Fruit fly (Drosophila melanogaster) whole organism, embryonic: ENCODE results near the gene CG9717.

ENCODE experiments used
- C15 ChIP-seq: fragments of 200-800 bp; sonication (Bioruptor generic); IDR thresholded peaks from 3 replicates; pipeline ENCODE4 v1.3.6; 2022; ENCODE audit warnings: missing biosample characterization, missing genetic modification characterization
- CG10274 ChIP-seq: fragments of 200-800 bp; sonication (Bioruptor generic); optimal IDR thresholded peaks from 3 replicates; lab custom pipeline; 2017; ENCODE audit warnings: missing biosample characterization, mild to moderate bottlenecking, missing genetic modification characterization
- CG11398 ChIP-seq: fragments of 200-800 bp; sonication (Bioruptor generic); optimal IDR thresholded peaks from 2 replicates; lab custom pipeline; 2016; ENCODE audit warnings: missing biosample characterization, missing genetic modification characterization
- CG12942 ChIP-seq: fragments of 200-800 bp; sonication (Bioruptor generic); optimal IDR thresholded peaks from 3 replicates; lab custom pipeline; 2016; ENCODE audit warnings: missing biosample characterization, missing genetic modification characterization
- CG13287 ChIP-seq: fragments of 200-800 bp; sonication (Bioruptor generic); IDR thresholded peaks from 2 replicates; pipeline ENCODE4 v1.3.6; 2022; ENCODE audit warnings: missing biosample characterization, missing genetic modification characterization; ENCODE audit not compliant: partially characterized antibody
- CG16863 ChIP-seq: fragments of 200-800 bp; sonication (Bioruptor generic); optimal IDR thresholded peaks from 3 replicates; lab custom pipeline; 2016; ENCODE audit warnings: missing biosample characterization, missing genetic modification characterization
- CG17186 ChIP-seq: fragments of 200-800 bp; sonication (Bioruptor generic); optimal IDR thresholded peaks from 3 replicates; lab custom pipeline; 2017; ENCODE audit warnings: missing biosample characterization, missing genetic modification reagents, missing genetic modification characterization
- CG17328 ChIP-seq: fragments of 200-800 bp; sonication (Bioruptor generic); IDR thresholded peaks from 2 replicates; pipeline ENCODE4 v1.3.6; 2022; ENCODE audit warnings: missing biosample characterization, missing genetic modification characterization
- CG31441 ChIP-seq: fragments of 200-800 bp; sonication (Bioruptor generic); IDR thresholded peaks from 2 replicates; pipeline ENCODE4 v1.3.6; 2022; ENCODE audit warnings: missing biosample characterization, missing genetic modification characterization
- CG33557 ChIP-seq: fragments of 200-800 bp; sonication (Bioruptor generic); optimal IDR thresholded peaks from 2 replicates; lab custom pipeline; 2019; ENCODE audit warnings: missing biosample characterization, mild to moderate bottlenecking, missing genetic modification characterization, moderate library complexity
- CG4404 ChIP-seq: fragments of 200-800 bp; sonication (Bioruptor generic); IDR thresholded peaks from 2 replicates; pipeline ENCODE4 v1.3.6; 2022; ENCODE audit warnings: missing biosample characterization, missing genetic modification characterization
- CG7357 ChIP-seq: fragments of 200-800 bp; sonication (Bioruptor generic); IDR thresholded peaks from 3 replicates; pipeline ENCODE4 v1.3.6; 2022; ENCODE audit warnings: missing biosample characterization, missing genetic modification characterization
- CG7987 ChIP-seq: fragments of 200-800 bp; sonication (Bioruptor generic); optimal IDR thresholded peaks from 2 replicates; lab custom pipeline; 2018; ENCODE audit warnings: missing biosample characterization, mild to moderate bottlenecking, missing genetic modification characterization, moderate library complexity
- CG8388 ChIP-seq: fragments of 200-800 bp; sonication (Bioruptor generic); optimal IDR thresholded peaks from 2 replicates; lab custom pipeline; 2019; ENCODE audit warnings: missing biosample characterization, mild to moderate bottlenecking, missing genetic modification characterization, moderate library complexity
- CG9727 ChIP-seq: fragments of 200-800 bp; sonication (Bioruptor generic); optimal IDR thresholded peaks from 3 replicates; lab custom pipeline; 2017; ENCODE audit warnings: missing biosample characterization, mild to moderate bottlenecking, missing genetic modification characterization
- E2f1 ChIP-seq: fragments of 200-800 bp; sonication (Bioruptor generic); IDR thresholded peaks from 2 replicates; pipeline ENCODE4 v1.3.6; 2022; ENCODE audit warnings: missing biosample characterization, missing genetic modification characterization
- Fer2 ChIP-seq: fragments of 200-800 bp; sonication (Bioruptor generic); optimal IDR thresholded peaks from 2 replicates; lab custom pipeline; 2018; ENCODE audit warnings: missing biosample characterization, mild to moderate bottlenecking, missing genetic modification characterization, moderate library complexity
- Gsc ChIP-seq: fragments of 200-800 bp; sonication (Bioruptor generic); IDR thresholded peaks from 2 replicates; pipeline ENCODE4 v1.3.6; 2022; ENCODE audit warnings: missing biosample characterization, missing genetic modification characterization
- H2.0 ChIP-seq: fragments of 200-800 bp; sonication (Bioruptor generic); IDR thresholded peaks from 2 replicates; pipeline ENCODE4 v1.3.6; 2022; ENCODE audit warnings: missing biosample characterization, missing genetic modification characterization
- HLHmδ ChIP-seq: fragments of 200-800 bp; sonication (Bioruptor generic); optimal IDR thresholded peaks from 2 replicates; lab custom pipeline; 2018; ENCODE audit warnings: missing biosample characterization, mild to moderate bottlenecking, missing genetic modification characterization, moderate library complexity
- Hmx ChIP-seq: fragments of 200-800 bp; sonication (Bioruptor generic); optimal IDR thresholded peaks from 2 replicates; lab custom pipeline; 2016; ENCODE audit warnings: missing biosample characterization, missing genetic modification characterization
- Hsf ChIP-seq: fragments of 200-800 bp; sonication (Bioruptor generic); optimal IDR thresholded peaks from 3 replicates; lab custom pipeline; 2016; ENCODE audit warnings: missing biosample characterization, missing genetic modification characterization
- Kr ChIP-seq: fragments of 200-800 bp; sonication (Bioruptor generic); optimal IDR thresholded peaks from 2 replicates; lab custom pipeline; 2017; ENCODE audit warnings: missing biosample characterization, mild to moderate bottlenecking, missing genetic modification characterization
- Rx ChIP-seq: fragments of 200-800 bp; sonication (Bioruptor generic); IDR thresholded peaks from 2 replicates; pipeline ENCODE4 v1.3.6; 2022; ENCODE audit warnings: missing biosample characterization, missing genetic modification characterization
- Side ChIP-seq: fragments of 200-800 bp; sonication (Bioruptor generic); optimal IDR thresholded peaks from 2 replicates; lab custom pipeline; 2016; ENCODE audit warnings: missing biosample characterization, missing genetic modification characterization
- Spps ChIP-seq: fragments of 200-800 bp; sonication (Bioruptor generic); optimal IDR thresholded peaks from 2 replicates; lab custom pipeline; 2018; ENCODE audit warnings: missing biosample characterization, mild to moderate bottlenecking, missing genetic modification characterization
- Usf ChIP-seq: fragments of 200-800 bp; sonication (Bioruptor generic); optimal IDR thresholded peaks from 2 replicates; lab custom pipeline; 2017; ENCODE audit warnings: missing genotype, missing biosample characterization, missing genetic modification characterization
- Vsx1 ChIP-seq: fragments of 200-800 bp; sonication (Bioruptor generic); optimal IDR thresholded peaks from 2 replicates; lab custom pipeline; 2017; ENCODE audit warnings: missing biosample characterization, mild to moderate bottlenecking, missing genetic modification characterization, missing genetic modification reagents
- abd-A ChIP-seq: fragments of 200-800 bp; sonication (Bioruptor generic); optimal IDR thresholded peaks from 3 replicates; lab custom pipeline; 2019; ENCODE audit warnings: missing biosample characterization, mild to moderate bottlenecking, missing genetic modification characterization, moderate library complexity
- ato ChIP-seq: fragments of 200-800 bp; sonication (Bioruptor generic); IDR thresholded peaks from 2 replicates; pipeline ENCODE4 v1.3.6; 2022; ENCODE audit warnings: missing biosample characterization, missing genetic modification characterization; ENCODE audit not compliant: partially characterized antibody
- cg ChIP-seq: fragments of 200-800 bp; sonication (Bioruptor generic); optimal IDR thresholded peaks from 3 replicates; lab custom pipeline; 2019; ENCODE audit warnings: missing biosample characterization, mild to moderate bottlenecking, missing genetic modification characterization, moderate library complexity
- crc ChIP-seq: fragments of 200-800 bp; sonication (Bioruptor generic); optimal IDR thresholded peaks from 2 replicates; lab custom pipeline; 2016; ENCODE audit warnings: missing biosample characterization, missing genetic modification characterization
- gsb-n ChIP-seq: fragments of 200-800 bp; sonication (Bioruptor generic); optimal IDR thresholded peaks from 3 replicates; lab custom pipeline; 2018; ENCODE audit warnings: missing biosample characterization, mild to moderate bottlenecking, missing genetic modification characterization
- her ChIP-seq: fragments of 200-800 bp; sonication (Bioruptor generic); optimal IDR thresholded peaks from 2 replicates; lab custom pipeline; 2016; ENCODE audit warnings: missing biosample characterization, missing genetic modification characterization
- oc ChIP-seq: fragments of 200-800 bp; sonication (Bioruptor generic); optimal IDR thresholded peaks from 2 replicates; lab custom pipeline; 2018; ENCODE audit warnings: missing biosample characterization, mild to moderate bottlenecking, missing genetic modification characterization, moderate library complexity
- org-1 ChIP-seq: fragments of 200-800 bp; sonication (Bioruptor generic); optimal IDR thresholded peaks from 2 replicates; lab custom pipeline; 2017; ENCODE audit warnings: missing biosample characterization, missing genetic modification characterization
- otp ChIP-seq: fragments of 200-800 bp; sonication (Bioruptor generic); IDR thresholded peaks from 3 replicates; pipeline ENCODE4, ENCODE4 v1.3.6; 2022; ENCODE audit warnings: missing biosample characterization, missing genetic modification characterization
- p53 ChIP-seq: fragments of 200-800 bp; sonication (Bioruptor generic); optimal IDR thresholded peaks from 2 replicates; lab custom pipeline; 2016; ENCODE audit warnings: missing biosample characterization, missing genetic modification characterization
- prd ChIP-seq, 3 experiments: fragments of >200 bp in 2 of 3; fragments of 200-800 bp in 1 of 3; sonication (Bioruptor generic) in 1 of 3; optimal IDR thresholded peaks in 2 of 3; IDR thresholded peaks in 1 of 3; 2 replicates in 2 of 3; 3 replicates in 1 of 3; pipeline versions ENCODE4 v1.3.6 to Lab custom; 2017 to 2022; ENCODE audit warnings: missing biosample characterization in 1 of 3, missing genetic modification characterization in 1 of 3
- repo ChIP-seq: fragments of 200-800 bp; sonication (Bioruptor generic); optimal IDR thresholded peaks from 2 replicates; lab custom pipeline; 2016; ENCODE audit warnings: missing biosample characterization, missing genetic modification characterization
- run ChIP-seq: fragments of 200-800 bp; sonication (Bioruptor generic); optimal IDR thresholded peaks from 3 replicates; lab custom pipeline; 2018; ENCODE audit warnings: missing biosample characterization, mild to moderate bottlenecking, missing genetic modification characterization
- sd ChIP-seq: fragments of 200-800 bp; sonication (Bioruptor generic); optimal IDR thresholded peaks from 3 replicates; lab custom pipeline; 2018; ENCODE audit warnings: missing biosample characterization, mild to moderate bottlenecking, missing genetic modification characterization, moderate library complexity
- sens-2 ChIP-seq: fragments of 200-800 bp; sonication (Bioruptor generic); IDR thresholded peaks from 2 replicates; pipeline ENCODE4 v1.3.6; 2022; ENCODE audit warnings: missing biosample characterization, missing genetic modification characterization
- shn ChIP-seq: fragments of 200-800 bp; sonication (Bioruptor generic); optimal IDR thresholded peaks from 3 replicates; lab custom pipeline; 2016; ENCODE audit warnings: missing biosample characterization, missing genetic modification characterization
- sr ChIP-seq: fragments of 200-800 bp; sonication (Bioruptor generic); IDR thresholded peaks from 3 replicates; pipeline ENCODE4 v1.3.6; 2022; ENCODE audit warnings: missing biosample characterization, missing genetic modification characterization
- toy ChIP-seq: fragments of 200-800 bp; sonication (Bioruptor generic); IDR thresholded peaks from 2 replicates; pipeline ENCODE4 v1.3.6; 2022; ENCODE audit warnings: missing biosample characterization, missing genetic modification characterization
- ttk ChIP-seq: fragments of 200-800 bp; sonication (Bioruptor generic); IDR thresholded peaks from 2 replicates; pipeline ENCODE4 v2.1.2; 2022; ENCODE audit warnings: missing biosample characterization, missing genetic modification characterization
- usp ChIP-seq: fragments of >200 bp; optimal IDR thresholded peaks from 2 replicates; lab custom pipeline; 2017; ENCODE audit warnings: missing biosample characterization, missing genetic modification characterization
- vfl ChIP-seq: fragments of 200-800 bp; sonication (Bioruptor generic); optimal IDR thresholded peaks from 2 replicates; lab custom pipeline; 2016; ENCODE audit warnings: missing biosample characterization, missing genetic modification characterization
- wor ChIP-seq: fragments of 200-800 bp; sonication (Bioruptor generic); IDR thresholded peaks from 2 replicates; pipeline ENCODE4 v1.3.6; 2022; ENCODE audit warnings: missing biosample characterization, missing genetic modification characterization

CG9717 gene

DNA sequence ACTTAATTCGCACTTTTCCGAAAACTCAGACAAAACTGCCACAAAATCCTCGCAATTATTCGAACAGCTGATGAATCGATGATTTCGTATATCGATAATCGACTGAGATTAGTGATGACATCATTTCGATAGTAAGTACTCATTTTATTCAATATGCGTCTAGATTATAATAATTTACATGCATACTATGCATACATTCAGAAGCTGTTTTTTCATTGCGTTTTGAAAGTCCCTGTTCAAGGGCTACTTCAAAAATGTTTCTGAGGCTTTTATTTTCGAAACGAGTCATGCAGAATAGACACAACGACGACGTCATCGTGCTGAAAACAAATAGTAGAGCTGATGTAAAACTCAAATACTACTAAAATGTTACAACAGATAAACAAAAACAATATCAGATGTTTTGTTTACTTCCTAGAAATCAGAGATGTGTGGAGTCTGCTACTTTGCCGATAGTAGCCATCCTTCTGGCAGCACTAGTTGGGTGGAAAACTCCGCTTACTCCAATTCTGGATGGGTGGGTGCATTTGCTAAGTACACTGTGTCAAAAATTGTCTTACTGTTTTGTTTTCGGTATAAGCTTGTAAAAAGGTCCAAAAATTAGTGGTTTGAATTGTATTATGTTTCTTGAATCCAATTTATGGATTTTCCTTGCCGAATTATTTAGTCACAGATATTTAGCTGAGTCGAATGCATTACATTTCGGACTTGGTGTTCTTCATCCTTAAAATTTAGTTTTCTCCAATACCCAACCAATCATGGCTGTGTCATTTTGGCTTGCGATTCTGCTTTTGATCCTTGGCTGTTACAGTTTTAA, 14.5 kb upstream of the CG9717 start, which contains the start of the genes CG2246 and CG31021 (continued):
- TF ChIP-seq Hmx (GFP tag; lab: Kevin White, UChicago) (no peak), sr (GFP tag; lab: Robert Waterston, UW) (no peak), Rx (GFP tag; lab: Robert Waterston, UW) (peak; percentile 15; the same call in 1 of the 2 replicates), CG4404 (no peak), C15 (GFP tag; lab: Robert Waterston, UW) (no peak), otp (no peak), CG11398 (GFP tag; lab: Kevin White, UChicago) (no peak), prd (optimal IDR thresholded peaks at IDR 0.05; lab: Kevin White, UChicago) (no peak), prd (GFP tag; IDR thresholded peaks at IDR 0.05; lab: Robert Waterston, UW) (peak; percentile 51; the same call in 1 of the 3 replicates), abd-A (tag; lab: Kevin White, UChicago) (no peak), oc (tag; lab: Kevin White, UChicago) (no peak), run (tag; lab: Kevin White, UChicago) (no peak), Kr (no peak), CG7987 (GFP tag; lab: Kevin White, UChicago) (no peak), HLHmδ (GFP tag; lab: Kevin White, UChicago) (no peak), shn (GFP tag; lab: Kevin White, UChicago) (peak; percentile 66), CG7357 (no peak), org-1 (GFP tag; lab: Kevin White, UChicago) (no peak), CG33557 (GFP tag; lab: Kevin White, UChicago) (no peak), CG13287 (GFP tag; lab: Robert Waterston, UW) (peak; percentile 85), usp (GFP tag; lab: Kevin White, UChicago) (no peak), Vsx1 (GFP tag; lab: Kevin White, UChicago) (no peak), Hsf (GFP tag; lab: Kevin White, UChicago) (peak; percentile 18), sd (no peak), Spps (tag; lab: Kevin White, UChicago) (no peak), Side (GFP tag; lab: Kevin White, UChicago) (peak; percentile 22), wor (GFP tag; lab: Robert Waterston, UW) (peak; percentile 25; the same call in 1 of the 2 replicates), Usf (no peak), toy (GFP tag; lab: Robert Waterston, UW) (no peak), her (peak; percentile 41), cg (GFP tag; lab: Kevin White, UChicago) (no peak), CG8388 (GFP tag; lab: Kevin White, UChicago) (peak; percentile 23), sens-2 (GFP tag; lab: Robert Waterston, UW) (no peak), H2.0 (GFP tag; lab: Robert Waterston, UW) (no peak; the same call in 1 of the 2 replicates), CG12942 (GFP tag; lab: Kevin White, UChicago) (peak; percentile 23), crc (GFP tag; lab: Kevin White, UChicago) (no peak), Fer2 (no peak), p53 (GFP tag; lab: Kevin White, UChicago) (peak; percentile 58), CG10274 (GFP tag; lab: Kevin White, UChicago) (no peak), vfl (GFP tag; lab: Kevin White, UChicago) (peak; percentile 22), CG17186 (GFP tag; lab: Kevin White, UChicago) (peak; percentile 27), ato (GFP tag; lab: Robert Waterston, UW) (peak; percentile 76), repo (no peak), CG9727 (GFP tag; lab: Kevin White, UChicago) (peak; percentile 42), ttk (GFP tag; lab: Robert Waterston, UW) (no peak), CG16863 (GFP tag; lab: Kevin White, UChicago) (peak; percentile 63), gsb-n (tag; lab: Kevin White, UChicago) (peak; percentile 9), Gsc (GFP tag; lab: Robert Waterston, UW) (no peak), E2f1 (no peak; the same call in 1 of the 2 replicates), CG17328 (peak; percentile 51), CG31441 (GFP tag; lab: Robert Waterston, UW) (peak; percentile 48; the same call in 1 of the 2 replicates)
